Worm (Caenorhabditis elegans): ENCODE measurements around the gene swsn-7.
A peak's percentile ranks its signal among the peaks of the same experiment; 100 is the strongest.

Gene swsn-7

DNA sequence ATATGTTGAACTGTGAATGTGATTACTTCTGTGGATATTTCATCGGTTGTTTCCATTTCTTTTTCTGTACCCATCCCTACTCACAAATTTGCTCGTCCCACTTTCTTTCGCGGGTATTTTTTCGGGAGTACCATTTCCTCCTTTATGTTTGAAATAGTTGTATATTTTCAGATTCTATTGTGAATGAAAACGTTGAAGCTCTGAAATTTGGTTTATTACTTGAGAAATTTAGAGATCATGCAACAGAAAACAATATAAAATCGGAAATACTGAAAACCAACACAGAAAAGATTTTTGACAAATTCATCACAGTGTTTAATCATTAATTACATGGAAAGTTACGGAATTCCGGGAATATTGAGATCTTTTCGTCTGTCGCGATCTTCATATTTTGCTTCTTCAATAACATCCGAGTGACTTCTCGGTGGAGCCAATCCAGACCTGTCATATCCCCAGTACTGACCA is 7.0 kb downstream of the swsn-7 start (continued):
- peak; percentile 51 for TF ChIP-seq ztf-22 (GFP tag; optimal IDR thresholded peaks at IDR 0.05)
- no peak for TF ChIP-seq hlh-12 (tag; optimal IDR thresholded peaks at IDR 0.05)
- no peak for TF ChIP-seq egl-44 (GFP tag; IDR thresholded peaks at IDR 0.05)
- TF ChIP-seq sptf-2 (GFP tag; optimal IDR thresholded peaks at IDR 0.05) = no peak
- TF ChIP-seq ets-4 (GFP tag; optimal IDR thresholded peaks at IDR 0.05) = no peak
- no peak for TF ChIP-seq aptf-2 (GFP tag; conservative IDR thresholded peaks at IDR 0.05)
- no peak for TF ChIP-seq B0261.1 (tag; optimal IDR thresholded peaks at IDR 0.05)
- TF ChIP-seq Y95B8A.8 (GFP tag; IDR thresholded peaks at IDR 0.05) = peak; percentile 68; the same call in 1 of the 2 replicates
- TF ChIP-seq rec-8 (tag; optimal IDR thresholded peaks at IDR 0.05) = no peak
- TF ChIP-seq dpl-1 (GFP tag; optimal IDR thresholded peaks at IDR 0.05) = no peak
- TF ChIP-seq T07F8.4 (tag; optimal IDR thresholded peaks at IDR 0.05) = no peak
- no peak for TF ChIP-seq madf-8 (GFP tag; conservative IDR thresholded peaks at IDR 0.05)
- TF ChIP-seq T26A5.8 (tag; optimal IDR thresholded peaks at IDR 0.05) = no peak
- no peak for TF ChIP-seq zfh-2 (GFP tag; conservative IDR thresholded peaks at IDR 0.05)
- no peak for TF ChIP-seq madf-10 (tag; optimal IDR thresholded peaks at IDR 0.05)
- no peak for TF ChIP-seq lin-35 (GFP tag; optimal IDR thresholded peaks at IDR 0.05)
- TF ChIP-seq F55B11.4 (tag; optimal IDR thresholded peaks at IDR 0.05; ENCODE audit: borderline replicate concordance, insufficient read depth) = no peak
- no peak for TF ChIP-seq F57C9.4 (tag; optimal IDR thresholded peaks at IDR 0.05)
- TF ChIP-seq ceh-79 (tag; optimal IDR thresholded peaks at IDR 0.05) = peak; percentile 50
- no peak for TF ChIP-seq ceh-58 (GFP tag; IDR thresholded peaks at IDR 0.05)
- TF ChIP-seq F10E7.11 (tag; optimal IDR thresholded peaks at IDR 0.05) = no peak
- TF ChIP-seq pha-4 (tag; optimal IDR thresholded peaks at IDR 0.05) = no peak
- TF ChIP-seq lir-1 (GFP tag; conservative IDR thresholded peaks at IDR 0.05) = no peak
- no peak for TF ChIP-seq ztf-6 (GFP tag; IDR thresholded peaks at IDR 0.05)
- TF ChIP-seq tbx-9 (tag; optimal IDR thresholded peaks at IDR 0.05; ENCODE audit: borderline replicate concordance) = no peak
- no peak for TF ChIP-seq ceh-91 (GFP tag; IDR thresholded peaks at IDR 0.05)
- no peak for TF ChIP-seq F37B4.10 (GFP tag; IDR thresholded peaks at IDR 0.05)
- TF ChIP-seq sea-2 (GFP tag; IDR thresholded peaks at IDR 0.05) = no peak
- TF ChIP-seq nhr-120 (GFP tag; IDR thresholded peaks at IDR 0.05) = no peak
- no peak for TF ChIP-seq lin-40 (tag; optimal IDR thresholded peaks at IDR 0.05)
- TF ChIP-seq ama-1 (optimal IDR thresholded peaks at IDR 0.05) = no peak
- TF ChIP-seq ama-1 (GFP tag; optimal IDR thresholded peaks at IDR 0.05) = no peak
- TF ChIP-seq hmg-1.2 (GFP tag; IDR thresholded peaks at IDR 0.05) = peak; percentile 32; the same call in 1 of the 2 replicates
- TF ChIP-seq aptf-3 (GFP tag; IDR thresholded peaks at IDR 0.05) = no peak
- no peak for TF ChIP-seq sdz-38 (tag; optimal IDR thresholded peaks at IDR 0.05)
- no peak for TF ChIP-seq egrh-3 (GFP tag; IDR thresholded peaks at IDR 0.05)
- TF ChIP-seq B0019.2 (GFP tag; conservative IDR thresholded peaks at IDR 0.05) = no peak
- peak; percentile 28; the same call in 1 of the 2 replicates for TF ChIP-seq F39B2.1 (GFP tag; IDR thresholded peaks at IDR 0.05)
- TF ChIP-seq gei-17 (GFP tag; optimal IDR thresholded peaks at IDR 0.05) = no peak
- TF ChIP-seq mcd-1 (GFP tag; IDR thresholded peaks at IDR 0.05) = 0 out of 2 replicates have a peak, but pooled peaks have one; percentile 21
- peak; percentile 33; the same call in 1 of the 2 replicates for TF ChIP-seq lin-26 (GFP tag; IDR thresholded peaks at IDR 0.05)
- TF ChIP-seq nhr-27 (tag; optimal IDR thresholded peaks at IDR 0.05) = no peak
- peak; percentile 56; the same call in 1 of the 2 replicates for TF ChIP-seq attf-6 (GFP tag; IDR thresholded peaks at IDR 0.05)
